Worm (Caenorhabditis elegans) whole organism, L3 larva: ENCODE results near the gene C09E7.11.

ENCODE experiments used
- unc-62 ChIP-seq: fragments of 150-350 bp; sonication (generic microtip); optimal IDR thresholded peaks from 4 replicates; lab custom pipeline; 2014; ENCODE audit warnings: missing biosample characterization, missing genetic modification reagents, missing genetic modification characterization
- ztf-4 ChIP-seq: fragments of 150-350 bp; optimal IDR thresholded peaks from 2 replicates; lab custom pipeline; 2014; ENCODE audit warnings: missing biosample characterization, missing genetic modification characterization

ce11 chrIII:6498176-6498575 is 33.0 kb upstream of the C09E7.11 start, which contains the start of gene sdz-15:
- TF ChIP-seq unc-62 (GFP tag; lab: Kevin White, UChicago) (no peak), ztf-4 (tag; lab: Kevin White, UChicago) (no peak)
